Fruit fly (Drosophila melanogaster) whole organism, embryonic: ENCODE results near the gene ss.

Experiments used
- CG14965 ChIP-seq: fragments of 200-800 bp; sonication (Bioruptor generic); optimal IDR thresholded peaks from 2 replicates; lab custom pipeline; 2016; ENCODE audit warnings: missing biosample characterization, missing genetic modification characterization, borderline replicate concordance
- CG4404 ChIP-seq: fragments of 200-800 bp; sonication (Bioruptor generic); IDR thresholded peaks from 2 replicates; pipeline ENCODE4 v1.3.6; 2022; ENCODE audit warnings: missing biosample characterization, missing genetic modification characterization
- Side ChIP-seq: fragments of 200-800 bp; sonication (Bioruptor generic); optimal IDR thresholded peaks from 2 replicates; lab custom pipeline; 2016; ENCODE audit warnings: missing biosample characterization, missing genetic modification characterization

DNA sequence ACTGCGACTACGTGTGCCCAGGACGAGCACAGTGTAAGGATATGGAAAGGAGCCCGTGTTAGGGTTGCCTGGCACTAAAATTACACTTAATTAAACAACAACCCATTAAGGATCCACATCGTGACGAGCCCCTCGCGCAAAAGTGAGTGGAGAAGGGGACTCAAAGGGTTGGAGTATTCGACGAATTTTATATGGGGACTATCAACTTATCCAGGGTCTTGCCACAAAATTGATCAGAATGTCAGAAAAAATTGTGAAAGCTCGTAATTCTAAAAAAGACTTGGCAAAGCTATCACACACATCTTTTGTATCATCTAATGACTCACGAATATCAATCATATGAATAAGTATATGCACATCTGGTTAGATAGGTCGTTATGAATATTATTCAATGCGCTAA, 26.9 kb upstream of the ss start, which contains the start of gene CG31279:
- TF ChIP-seq CG4404 (GFP tag; lab: Robert Waterston, UW), result no peak
- no peak for TF ChIP-seq CG14965 (GFP tag; lab: Kevin White, UChicago)
- no peak for TF ChIP-seq Side (GFP tag; lab: Kevin White, UChicago)
